Fruit fly (Drosophila melanogaster) whole organism, prepupa: ENCODE measurements around the gene CG3552.

ENCODE experiments used
- Blimp-1 ChIP-seq: fragments of 200-800 bp; sonication (Bioruptor generic); optimal IDR thresholded peaks from 3 replicates; lab custom pipeline; 2017; ENCODE audit warnings: missing biosample characterization, missing genetic modification characterization, mild to moderate bottlenecking, moderate library complexity, missing genetic modification reagents
- CG10669 ChIP-seq: fragments of 200-800 bp; sonication (Bioruptor generic); optimal IDR thresholded peaks from 3 replicates; lab custom pipeline; 2018; ENCODE audit warnings: missing biosample characterization, mild to moderate bottlenecking, missing genetic modification characterization, moderate library complexity
- CG11294 ChIP-seq: fragments of 200-800 bp; sonication (Bioruptor generic); IDR thresholded peaks from 2 replicates; pipeline ENCODE4 v1.3.6; 2022; ENCODE audit warnings: missing biosample characterization, missing genetic modification characterization
- CG11762 ChIP-seq: fragments of 200-800 bp; sonication (Bioruptor generic); optimal IDR thresholded peaks from 3 replicates; lab custom pipeline; 2016; ENCODE audit warnings: missing biosample characterization, missing genetic modification characterization; ENCODE audit not compliant: insufficient read depth
- CG11902 ChIP-seq: fragments of 200-800 bp; sonication (Bioruptor generic); optimal IDR thresholded peaks from 3 replicates; lab custom pipeline; 2016; ENCODE audit warnings: missing biosample characterization, missing genetic modification characterization
- CG15336 ChIP-seq: fragments of 200-800 bp; sonication (Bioruptor generic); IDR thresholded peaks from 2 replicates; pipeline ENCODE4 v1.3.6; 2022; ENCODE audit warnings: missing biosample characterization, missing genetic modification characterization
- CG1621 ChIP-seq: fragments of 200-800 bp; sonication (Bioruptor generic); optimal IDR thresholded peaks from 3 replicates; lab custom pipeline; 2018; ENCODE audit warnings: missing biosample characterization, mild to moderate bottlenecking, missing genetic modification characterization
- CG16779 ChIP-seq: fragments of 200-800 bp; sonication (Bioruptor generic); optimal IDR thresholded peaks from 3 replicates; lab custom pipeline; 2017; ENCODE audit warnings: missing biosample characterization, mild to moderate bottlenecking, missing genetic modification characterization
- CG31627 ChIP-seq: fragments of 200-800 bp; sonication (Bioruptor generic); optimal IDR thresholded peaks from 3 replicates; lab custom pipeline; 2016; ENCODE audit warnings: missing biosample characterization, missing genetic modification characterization
- CG32006 ChIP-seq: fragments of 200-800 bp; sonication (Bioruptor generic); optimal IDR thresholded peaks from 3 replicates; lab custom pipeline; 2017; ENCODE audit warnings: missing biosample characterization, mild to moderate bottlenecking, missing genetic modification characterization
- CG3919 ChIP-seq: fragments of 200-800 bp; sonication (Bioruptor generic); optimal IDR thresholded peaks from 3 replicates; lab custom pipeline; 2016; ENCODE audit warnings: missing biosample characterization, missing genetic modification characterization
- CG6163 ChIP-seq: fragments of 200-800 bp; sonication (Bioruptor generic); IDR thresholded peaks from 3 replicates; pipeline ENCODE4 v1.3.6; 2022; ENCODE audit warnings: missing biosample characterization, missing genetic modification characterization
- CG6808 ChIP-seq: fragments of 200-800 bp; sonication (Bioruptor generic); optimal IDR thresholded peaks from 3 replicates; lab custom pipeline; 2017; ENCODE audit warnings: missing biosample characterization, missing genetic modification characterization, mild to moderate bottlenecking, moderate library complexity, missing genetic modification reagents
- CG6854 ChIP-seq: fragments of 200-800 bp; sonication (Bioruptor generic); optimal IDR thresholded peaks from 2 replicates; lab custom pipeline; 2017; ENCODE audit warnings: missing biosample characterization, mild to moderate bottlenecking, missing genetic modification characterization
- CG7368 ChIP-seq: fragments of 200-800 bp; sonication (Bioruptor generic); optimal IDR thresholded peaks from 3 replicates; lab custom pipeline; 2016; ENCODE audit warnings: missing biosample characterization, missing genetic modification characterization
- CG8632 ChIP-seq: fragments of 200-800 bp; sonication (Bioruptor generic); optimal IDR thresholded peaks from 3 replicates; lab custom pipeline; 2016; ENCODE audit warnings: missing biosample characterization, missing genetic modification characterization
- CG9139 ChIP-seq: fragments of 200-800 bp; sonication (Bioruptor generic); optimal IDR thresholded peaks from 3 replicates; lab custom pipeline; 2017; ENCODE audit warnings: missing biosample characterization, mild to moderate bottlenecking, missing genetic modification characterization
- Eip75B ChIP-seq: fragments of 200-800 bp; sonication (Bioruptor generic); optimal IDR thresholded peaks from 3 replicates; lab custom pipeline; 2016; ENCODE audit warnings: missing biosample characterization, missing genetic modification characterization
- Eip93F ChIP-seq: fragments of 200-800 bp; sonication (Bioruptor generic); optimal IDR thresholded peaks from 2 replicates; lab custom pipeline; 2016; ENCODE audit warnings: missing biosample characterization, mild to moderate bottlenecking, missing genetic modification characterization
- Ets96B ChIP-seq: fragments of 200-800 bp; optimal IDR thresholded peaks from 2 replicates; lab custom pipeline; 2019; ENCODE audit warnings: missing biosample characterization, mild to moderate bottlenecking, missing genetic modification characterization, moderate library complexity
- Hr39 ChIP-seq: fragments of 200-800 bp; sonication (Bioruptor generic); optimal IDR thresholded peaks from 2 replicates; lab custom pipeline; 2016; ENCODE audit warnings: missing biosample characterization, missing genetic modification characterization
- Lpt ChIP-seq: fragments of 200-800 bp; sonication (Bioruptor generic); optimal IDR thresholded peaks from 3 replicates; lab custom pipeline; 2016; ENCODE audit warnings: missing biosample characterization, missing genetic modification characterization
- Met ChIP-seq: fragments of 200-800 bp; sonication (Bioruptor generic); optimal IDR thresholded peaks from 3 replicates; lab custom pipeline; 2016; ENCODE audit warnings: missing biosample characterization, missing genetic modification characterization
- Smox ChIP-seq: fragments of 200-800 bp; sonication (Bioruptor generic); optimal IDR thresholded peaks from 3 replicates; lab custom pipeline; 2016; ENCODE audit warnings: missing biosample characterization, missing genetic modification characterization
- Sox102F ChIP-seq: fragments of 200-800 bp; sonication (Bioruptor generic); optimal IDR thresholded peaks from 2 replicates; lab custom pipeline; 2016; ENCODE audit warnings: missing biosample characterization, mild to moderate bottlenecking, missing genetic modification characterization
- Sox14 ChIP-seq: fragments of 200-800 bp; sonication (Bioruptor generic); optimal IDR thresholded peaks from 3 replicates; lab custom pipeline; 2016; ENCODE audit warnings: missing biosample characterization, missing genetic modification characterization
- acj6 ChIP-seq: fragments of 200-800 bp; sonication (Bioruptor generic); optimal IDR thresholded peaks from 3 replicates; lab custom pipeline; 2016; ENCODE audit warnings: missing biosample characterization, missing genetic modification characterization
- cyc ChIP-seq: fragments of 200-800 bp; sonication (Bioruptor generic); optimal IDR thresholded peaks from 3 replicates; lab custom pipeline; 2016; ENCODE audit warnings: missing biosample characterization, missing genetic modification characterization
- dac ChIP-seq: fragments of 200-800 bp; sonication (Bioruptor generic); optimal IDR thresholded peaks from 2 replicates; lab custom pipeline; 2017; ENCODE audit warnings: missing biosample characterization, mild to moderate bottlenecking, missing genetic modification characterization
- dsx ChIP-seq: fragments of 200-800 bp; optimal IDR thresholded peaks from 3 replicates; lab custom pipeline; 2019; ENCODE audit warnings: missing biosample characterization, mild to moderate bottlenecking, missing genetic modification characterization, moderate library complexity; ENCODE audit not compliant: poor library complexity, severe bottlenecking
- eg ChIP-seq: fragments of 200-800 bp; sonication (Bioruptor generic); IDR thresholded peaks from 3 replicates; pipeline ENCODE4 v1.3.6; 2022; ENCODE audit warnings: missing biosample characterization, missing genetic modification characterization
- esn ChIP-seq: fragments of 200-800 bp; sonication (Bioruptor generic); optimal IDR thresholded peaks from 2 replicates; lab custom pipeline; 2016; ENCODE audit warnings: missing biosample characterization, mild to moderate bottlenecking, missing genetic modification characterization, moderate library complexity
- fd59A ChIP-seq: fragments of 200-800 bp; sonication (Bioruptor generic); optimal IDR thresholded peaks from 2 replicates; lab custom pipeline; 2017; ENCODE audit warnings: missing biosample characterization, mild to moderate bottlenecking, missing genetic modification characterization, missing genetic modification reagents
- fd85E ChIP-seq: fragments of 200-800 bp; sonication (Bioruptor generic); optimal IDR thresholded peaks from 3 replicates; lab custom pipeline; 2016; ENCODE audit warnings: missing biosample characterization, missing genetic modification characterization
- lz ChIP-seq: fragments of 200-800 bp; sonication (Bioruptor generic); optimal IDR thresholded peaks from 3 replicates; lab custom pipeline; 2016; ENCODE audit warnings: missing biosample characterization, missing genetic modification characterization
- net ChIP-seq: fragments of 200-800 bp; sonication (Bioruptor generic); optimal IDR thresholded peaks from 3 replicates; lab custom pipeline; 2016; ENCODE audit warnings: missing biosample characterization, missing genetic modification characterization
- pdm3 ChIP-seq: fragments of 200-800 bp; sonication (Bioruptor generic); optimal IDR thresholded peaks from 3 replicates; lab custom pipeline; 2016; ENCODE audit warnings: missing biosample characterization, missing genetic modification characterization
- salr ChIP-seq, 2 experiments: fragments of 200-800 bp; sonication (Bioruptor generic); optimal IDR thresholded peaks; 3 replicates each; lab custom pipeline; 2016 to 2018; ENCODE audit warnings: missing biosample characterization in 2 of 2, missing genetic modification characterization in 2 of 2, mild to moderate bottlenecking in 1 of 2
- svp ChIP-seq: fragments of 200-800 bp; sonication (Bioruptor generic); peaks from one replicate; lab custom pipeline; 2016; ENCODE audit warnings: missing biosample characterization, missing genetic modification characterization
- topi ChIP-seq: fragments of 200-800 bp; sonication (Bioruptor generic); optimal IDR thresholded peaks from 3 replicates; lab custom pipeline; 2016; ENCODE audit warnings: missing biosample characterization, missing genetic modification characterization
- vri ChIP-seq: fragments of 200-800 bp; sonication (Bioruptor generic); optimal IDR thresholded peaks from 3 replicates; lab custom pipeline; 2016; ENCODE audit warnings: missing biosample characterization, mild to moderate bottlenecking, missing genetic modification characterization

CG3552 gene

DNA sequence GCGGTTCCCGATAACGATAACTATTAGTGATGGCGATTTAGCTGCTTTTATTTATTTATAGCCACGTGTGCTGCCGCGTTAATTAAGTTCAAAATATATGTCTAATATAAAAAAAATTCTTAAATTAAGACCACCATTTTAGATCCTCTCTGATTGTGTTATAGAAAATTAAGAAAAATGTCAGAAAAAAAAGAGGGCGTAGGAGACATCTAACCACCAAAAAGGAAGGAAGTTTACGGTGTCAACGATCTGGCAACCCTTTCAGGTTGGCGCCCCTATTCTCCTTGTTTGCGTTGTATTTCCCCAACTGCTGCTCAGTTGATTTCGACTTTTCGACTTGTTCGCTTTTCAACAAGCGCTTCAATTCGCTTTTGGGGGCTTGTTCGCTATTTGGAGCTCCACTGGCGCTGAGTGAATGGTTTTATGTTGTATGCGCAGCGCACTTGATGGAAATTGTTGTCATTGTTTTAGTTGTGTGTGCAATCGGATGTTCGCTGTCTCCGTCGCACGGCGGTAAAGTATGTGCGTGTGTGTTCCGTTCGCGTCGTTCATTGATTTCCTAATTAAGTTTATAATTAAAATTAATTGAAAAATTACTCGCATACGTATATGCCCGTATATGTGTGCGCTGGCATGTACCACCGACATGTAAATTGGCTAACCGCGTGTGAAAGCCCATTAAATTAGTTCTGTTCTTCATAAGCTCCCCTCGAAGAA is 4.8 kb downstream of the CG3552 start, which contains the start of the genes CG3434 and CG44838 (continued):
- TF ChIP-seq Smox (GFP tag; lab: Kevin White, UChicago) (peak; percentile 78), svp (GFP tag; lab: Kevin White, UChicago) (peak; percentile 90), CG7368 (GFP tag; lab: Kevin White, UChicago) (peak; percentile 29), CG31627 (GFP tag; lab: Kevin White, UChicago) (peak; percentile 77), Lpt (GFP tag; lab: Kevin White, UChicago) (peak; percentile 61), CG11762 (GFP tag; lab: Kevin White, UChicago) (peak; percentile 20), CG6854 (GFP tag; lab: Kevin White, UChicago) (peak; percentile 53), CG16779 (tag; lab: Kevin White, UChicago) (peak; percentile 12), fd85E (peak; percentile 5), eg (GFP tag; lab: Robert Waterston, UW) (peak; percentile 75), vri (GFP tag; lab: Kevin White, UChicago) (peak; percentile 54), dsx (peak; percentile 47), CG15336 (GFP tag; lab: Robert Waterston, UW) (peak; percentile 63), dac (GFP tag; lab: Kevin White, UChicago) (peak; percentile 55)

DNA sequence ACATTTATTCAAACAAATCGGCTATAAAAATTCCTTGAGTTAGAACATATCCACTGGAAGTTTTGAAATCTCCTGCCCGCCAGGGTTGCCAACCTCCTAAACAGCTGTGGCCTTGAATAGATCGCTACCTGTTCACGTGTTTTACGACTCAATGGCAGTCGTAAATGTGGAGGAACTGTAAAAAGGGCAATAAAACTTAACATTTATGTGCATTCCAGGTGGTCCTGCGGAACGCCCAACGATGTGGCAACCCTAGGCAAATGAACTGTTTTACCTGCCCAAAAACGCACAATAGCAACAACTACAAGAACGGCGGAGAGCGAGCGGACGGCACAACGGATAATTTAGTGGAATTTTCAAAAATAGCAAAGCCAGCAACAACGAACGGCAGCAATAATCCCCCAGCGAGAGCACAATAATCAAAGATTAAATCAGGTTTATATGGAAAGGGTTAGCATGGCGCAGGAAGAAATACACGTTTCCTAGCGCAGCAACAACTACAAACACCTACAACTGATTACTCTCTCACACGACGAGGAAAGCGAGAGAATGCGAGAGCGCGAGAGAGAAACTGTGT is 5.6 kb downstream of the CG3552 start:
- TF ChIP-seq Hr39 (GFP tag; lab: Kevin White, UChicago): peak; percentile 50
- peak; percentile 62 for TF ChIP-seq eg (GFP tag; lab: Robert Waterston, UW)
- peak; percentile 6; the same call in 1 of the 2 replicates for TF ChIP-seq CG15336 (GFP tag; lab: Robert Waterston, UW)
- TF ChIP-seq Ets96B (tag; lab: Kevin White, UChicago): peak; percentile 27
- TF ChIP-seq fd85E: no peak
- no peak for TF ChIP-seq fd59A (GFP tag; lab: Kevin White, UChicago)
- TF ChIP-seq Sox14: peak; percentile 4
- TF ChIP-seq CG1621 (tag; lab: Kevin White, UChicago): peak; percentile 47
- TF ChIP-seq CG6163: peak; percentile 43; the same call in 1 of the 3 replicates
- TF ChIP-seq CG10669 (GFP tag; lab: Kevin White, UChicago): peak; percentile 23
- peak; percentile 7 for TF ChIP-seq CG31627 (GFP tag; lab: Kevin White, UChicago)
- no peak for TF ChIP-seq net
- TF ChIP-seq salr (GFP tag; optimal IDR thresholded peaks at IDR 0.05; lab: Kevin White, UChicago): peak in 1 of 2 experiments; percentile 7
- no peak for TF ChIP-seq CG11762 (GFP tag; lab: Kevin White, UChicago)
- peak; percentile 36; the same call in 1 of the 2 replicates for TF ChIP-seq CG11294 (GFP tag; lab: Robert Waterston, UW)

- peak; percentile 91 for TF ChIP-seq pdm3 (GFP tag; lab: Kevin White, UChicago)
- peak; percentile 80 for TF ChIP-seq cyc (GFP tag; lab: Kevin White, UChicago)
- peak; percentile 90 for TF ChIP-seq eg (GFP tag; lab: Robert Waterston, UW)
- peak; percentile 89 for TF ChIP-seq Sox102F (GFP tag; lab: Kevin White, UChicago)
- peak; percentile 87 for TF ChIP-seq acj6
- peak; percentile 76 for TF ChIP-seq Eip93F (GFP tag; lab: Kevin White, UChicago)
- peak; percentile 70 to 93 for TF ChIP-seq salr (GFP tag; optimal IDR thresholded peaks at IDR 0.05; lab: Kevin White, UChicago)
- peak; percentile 85 for TF ChIP-seq CG6854 (GFP tag; lab: Kevin White, UChicago)
- TF ChIP-seq CG11294 (GFP tag; lab: Robert Waterston, UW): peak; percentile 78
- peak; percentile 90 for TF ChIP-seq lz
- peak; percentile 83 for TF ChIP-seq CG6808 (GFP tag; lab: Kevin White, UChicago)
- TF ChIP-seq CG8632 (GFP tag; lab: Kevin White, UChicago): peak; percentile 83
- peak; percentile 92 for TF ChIP-seq Ets96B (tag; lab: Kevin White, UChicago)
- TF ChIP-seq CG3919: peak; percentile 89
- peak; percentile 90 for TF ChIP-seq Met
- peak; percentile 96 for TF ChIP-seq CG32006 (GFP tag; lab: Kevin White, UChicago)
- TF ChIP-seq Eip75B: peak; percentile 91
- peak; percentile 89 for TF ChIP-seq topi
- TF ChIP-seq CG11902: peak; percentile 59
- TF ChIP-seq CG6163: peak; percentile 87
- peak; percentile 83 for TF ChIP-seq fd85E
- TF ChIP-seq CG7368 (GFP tag; lab: Kevin White, UChicago): peak; percentile 80
- peak; percentile 80 for TF ChIP-seq Blimp-1 (GFP tag; lab: Kevin White, UChicago)
- peak; percentile 89 for TF ChIP-seq Smox (GFP tag; lab: Kevin White, UChicago)
- TF ChIP-seq CG16779 (tag; lab: Kevin White, UChicago): peak; percentile 90
- TF ChIP-seq esn (GFP tag; lab: Kevin White, UChicago): peak; percentile 93
- peak; percentile 91 for TF ChIP-seq net
- peak; percentile 73 for TF ChIP-seq CG1621 (tag; lab: Kevin White, UChicago)
- TF ChIP-seq Sox14: peak; percentile 86
- peak; percentile 71 for TF ChIP-seq CG9139 (GFP tag; lab: Kevin White, UChicago)
- peak; percentile 95 for TF ChIP-seq svp (GFP tag; lab: Kevin White, UChicago)
Observed at dm6 chr3L:9462247-9462769, 6.2 kb downstream of the CG3552 start.
